Fruit fly (Drosophila melanogaster): Measurements from ENCODE around the gene CG31855.
A peak's percentile ranks its signal among the peaks of the same experiment; 100 is the strongest.

DNA sequence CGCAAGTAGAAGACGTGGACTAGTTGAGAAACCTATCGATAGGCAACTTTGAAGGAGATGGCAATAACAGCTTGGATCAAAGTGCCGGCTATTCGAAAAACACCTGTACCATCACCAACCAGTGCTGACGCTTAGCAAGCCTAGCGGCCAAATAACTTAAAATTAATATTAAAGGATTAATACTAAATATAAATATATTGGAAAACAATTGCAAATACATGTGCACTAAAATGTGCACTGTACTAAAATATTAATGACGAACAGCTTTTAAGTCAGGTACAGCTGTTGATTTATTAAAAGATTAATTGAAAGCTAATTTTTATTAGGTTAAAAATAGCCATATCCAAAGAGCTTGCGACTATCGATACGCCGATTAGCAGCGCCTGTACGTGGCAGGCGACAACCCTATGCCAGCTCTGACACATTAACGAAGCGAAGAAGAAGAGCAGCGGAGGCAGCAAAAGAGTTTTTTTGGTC, 9.5 kb downstream of the CG31855 start, which contains the start of the genes CG9302 and beta'COP:
- TF ChIP-seq Pif1B (GFP tag; optimal IDR thresholded peaks at IDR 0.05) (no peak), CG34367 (tag; optimal IDR thresholded peaks at IDR 0.05) (no peak), Snoo (tag; optimal IDR thresholded peaks at IDR 0.05) (peak; percentile 57), CG9948 (tag; optimal IDR thresholded peaks at IDR 0.05) (peak; percentile 58), EcR (GFP tag; optimal IDR thresholded peaks at IDR 0.05) (no peak), CG17806 (tag; optimal IDR thresholded peaks at IDR 0.05) (peak; percentile 38)

All from whole organism, pupa.